Fruit fly (Drosophila melanogaster) whole organism: ENCODE data around the gene CG1764.

Experiments
- CG8478 ChIP-seq: fragments of >200 bp; optimal IDR thresholded peaks from 2 replicates; lab custom pipeline; 2018; ENCODE audit warnings: inconsistent platforms
- EcR ChIP-seq, 2 experiments: fragments of >200 bp; optimal IDR thresholded peaks; 2 replicates each; lab custom pipeline; 2017; ENCODE audit warnings: missing biosample characterization in 2 of 2, missing genetic modification characterization in 2 of 2, missing genetic modification reagents in 2 of 2
- pan ChIP-seq: fragments of >200 bp; optimal IDR thresholded peaks from 2 replicates; lab custom pipeline; 2017

- TF ChIP-seq pan (lab: Kevin White, UChicago) (no peak), EcR (GFP tag; optimal IDR thresholded peaks at IDR 0.05; lab: Kevin White, UChicago) (no peak), CG8478 (no peak)
These were observed 29.5 kb downstream of the CG1764 start for dm6 chrX:13272676-13273233.
